Worm (Caenorhabditis elegans) whole organism, L1 larva: Measurements from ENCODE around the gene otpl-2.

Experiments
- C16A3.4 ChIP-seq: fragments of 150-350 bp; optimal IDR thresholded peaks from 2 replicates; lab custom pipeline; 2014; ENCODE audit warnings: missing biosample characterization, missing genetic modification characterization
- C34B4.2 ChIP-seq: sonication (generic microtip); optimal IDR thresholded peaks from 2 replicates; lab custom pipeline; 2017; ENCODE audit warnings: mild to moderate bottlenecking, missing genetic modification characterization, missing compliant biosample characterization
- F16B12.6 ChIP-seq: fragments of 150-350 bp; optimal IDR thresholded peaks from 2 replicates; lab custom pipeline; 2014; ENCODE audit warnings: missing biosample characterization, missing genetic modification characterization
- Y116A8C.19 ChIP-seq: sonication (generic microtip); optimal IDR thresholded peaks from 2 replicates; lab custom pipeline; 2016; ENCODE audit warnings: missing compliant biosample characterization, missing genetic modification characterization, borderline replicate concordance
- ama-1 ChIP-seq: fragments of 150-350 bp; optimal IDR thresholded peaks from 2 replicates; lab custom pipeline; 2014
- blmp-1 ChIP-seq: fragments of 150-350 bp; optimal IDR thresholded peaks from 2 replicates; lab custom pipeline; 2014; ENCODE audit warnings: missing biosample characterization, missing genetic modification characterization
- ceh-63 ChIP-seq: fragments of 200-800 bp; sonication (Bioruptor generic); optimal IDR thresholded peaks from 2 replicates; lab custom pipeline; 2018; ENCODE audit warnings: mild to moderate bottlenecking, missing genetic modification characterization, missing compliant biosample characterization
- ceh-8 ChIP-seq: fragments of 200-800 bp; sonication (Bioruptor generic); optimal IDR thresholded peaks from 2 replicates; lab custom pipeline; 2018; ENCODE audit warnings: mild to moderate bottlenecking, missing genetic modification characterization, moderate library complexity, missing compliant biosample characterization
- ceh-88 ChIP-seq: fragments of 200-800 bp; sonication (Bioruptor generic); IDR thresholded peaks from 2 replicates; pipeline ENCODE4 v1.3.6; 2022; ENCODE audit warnings: missing genetic modification characterization, missing compliant biosample characterization
- ceh-90 ChIP-seq: sonication (generic microtip); optimal IDR thresholded peaks from 2 replicates; lab custom pipeline; 2016; ENCODE audit warnings: missing genetic modification characterization, missing compliant biosample characterization
- dsc-1 ChIP-seq: sonication (generic microtip); optimal IDR thresholded peaks from 2 replicates; lab custom pipeline; 2016; ENCODE audit warnings: mild to moderate bottlenecking, missing genetic modification characterization, missing compliant biosample characterization
- efl-1 ChIP-seq, 4 experiments: fragments of 150-350 bp; optimal IDR thresholded peaks in 3 of 4; peaks in 1 of 4; 1 replicate in 1 of 4; 2 replicates in 3 of 4; lab custom pipeline; 2014; ENCODE audit warnings: missing biosample characterization in 2 of 4, missing genetic modification characterization in 2 of 4, missing genetic modification reagents in 2 of 4
- egl-27 ChIP-seq, 2 experiments: fragments of 150-350 bp in 1 of 2; sonication (generic microtip); optimal IDR thresholded peaks; 3 replicates each; lab custom pipeline; 2017 to 2018; ENCODE audit warnings: missing biosample characterization in 2 of 2, missing genetic modification characterization in 2 of 2, missing genetic modification reagents in 2 of 2
- elt-2 ChIP-seq: sonication (generic microtip); optimal IDR thresholded peaks from 2 replicates; lab custom pipeline; 2016; ENCODE audit warnings: missing genetic modification characterization, mild to moderate bottlenecking, inconsistent platforms, missing compliant biosample characterization, missing genetic modification reagents
- fkh-8 ChIP-seq: sonication (generic microtip); optimal IDR thresholded peaks from 2 replicates; lab custom pipeline; 2016; ENCODE audit warnings: mild to moderate bottlenecking, missing genetic modification characterization, missing compliant biosample characterization
- fos-1 ChIP-seq: fragments of 150-350 bp; optimal IDR thresholded peaks from 2 replicates; lab custom pipeline; 2014; ENCODE audit warnings: missing biosample characterization, missing genetic modification characterization
- hlh-17 ChIP-seq: fragments of 200-800 bp; sonication (Bioruptor generic); optimal IDR thresholded peaks from 2 replicates; lab custom pipeline; 2018; ENCODE audit warnings: missing genetic modification characterization, mild to moderate bottlenecking, missing compliant biosample characterization, moderate library complexity, borderline replicate concordance
- hlh-4 ChIP-seq: sonication (generic microtip); optimal IDR thresholded peaks from 2 replicates; lab custom pipeline; 2016; ENCODE audit warnings: mild to moderate bottlenecking, missing genetic modification characterization, missing compliant biosample characterization
- hpl-2 ChIP-seq: fragments of 150-350 bp; optimal IDR thresholded peaks from 2 replicates; lab custom pipeline; 2014; ENCODE audit warnings: missing biosample characterization, missing genetic modification reagents, missing genetic modification characterization
- lin-14 ChIP-seq: fragments of 200-800 bp; sonication (Bioruptor generic); optimal IDR thresholded peaks from 2 replicates; lab custom pipeline; 2018; ENCODE audit warnings: mild to moderate bottlenecking, missing genetic modification characterization, moderate library complexity, missing compliant biosample characterization
- lin-35 ChIP-seq, 2 experiments: fragments of 150-350 bp; optimal IDR thresholded peaks; 2 replicates each; lab custom pipeline; 2014; ENCODE audit warnings: missing biosample characterization in 2 of 2, missing genetic modification characterization in 2 of 2, missing genetic modification reagents in 2 of 2
- lir-3 ChIP-seq: sonication (generic microtip); optimal IDR thresholded peaks from 2 replicates; lab custom pipeline; 2016; ENCODE audit warnings: mild to moderate bottlenecking, missing genetic modification characterization, moderate library complexity, missing compliant biosample characterization; ENCODE audit not compliant: poor library complexity
- mab-9 ChIP-seq: fragments of 200-800 bp; sonication (Bioruptor generic); IDR thresholded peaks from 2 replicates; pipeline ENCODE4 v1.3.6; 2022; ENCODE audit warnings: missing genetic modification reagents, missing genetic modification characterization, missing compliant biosample characterization
- mef-2 ChIP-seq: fragments of 150-350 bp; optimal IDR thresholded peaks from 2 replicates; lab custom pipeline; 2014; ENCODE audit warnings: missing biosample characterization, missing genetic modification characterization
- nhr-19 ChIP-seq: fragments of 200-800 bp; sonication (Bioruptor generic); conservative IDR thresholded peaks from 2 replicates; pipeline ENCODE4 v1.3.6; 2022; ENCODE audit warnings: missing genetic modification characterization, missing compliant biosample characterization
- nhr-20 ChIP-seq: sonication (generic microtip); optimal IDR thresholded peaks from 2 replicates; lab custom pipeline; 2016; ENCODE audit warnings: mild to moderate bottlenecking, missing genetic modification characterization, missing compliant biosample characterization
- nhr-47 ChIP-seq: sonication (generic microtip); optimal IDR thresholded peaks from 2 replicates; lab custom pipeline; 2016; ENCODE audit warnings: mild to moderate bottlenecking, missing genetic modification characterization, moderate library complexity, missing compliant biosample characterization
- nhr-71 ChIP-seq: sonication (generic microtip); optimal IDR thresholded peaks from 2 replicates; lab custom pipeline; 2016; ENCODE audit warnings: mild to moderate bottlenecking, missing genetic modification characterization, moderate library complexity, missing compliant biosample characterization
- nhr-76 ChIP-seq: sonication (generic microtip); optimal IDR thresholded peaks from 2 replicates; lab custom pipeline; 2017; ENCODE audit warnings: missing biosample characterization, missing genetic modification characterization
- nhr-90 ChIP-seq: sonication (generic microtip); optimal IDR thresholded peaks from 2 replicates; lab custom pipeline; 2016; ENCODE audit warnings: mild to moderate bottlenecking, missing genetic modification characterization, missing compliant biosample characterization; ENCODE audit not compliant: poor library complexity
- pqm-1 ChIP-seq: sonication (generic microtip); optimal IDR thresholded peaks from 3 replicates; lab custom pipeline; 2017; ENCODE audit warnings: missing biosample characterization, missing genetic modification characterization
- rnt-1 ChIP-seq: sonication (generic microtip); optimal IDR thresholded peaks from 2 replicates; lab custom pipeline; 2016; ENCODE audit warnings: mild to moderate bottlenecking, missing genetic modification characterization, moderate library complexity, missing compliant biosample characterization
- skn-1 ChIP-seq: fragments of 150-350 bp; optimal IDR thresholded peaks from 2 replicates; lab custom pipeline; 2014; ENCODE audit warnings: missing biosample characterization, missing genetic modification characterization
- snpc-4 ChIP-seq: fragments of 150-350 bp; optimal IDR thresholded peaks from 2 replicates; lab custom pipeline; 2014; ENCODE audit warnings: missing biosample characterization, missing genetic modification characterization
- swsn-7 ChIP-seq: sonication (generic microtip); optimal IDR thresholded peaks from 2 replicates; lab custom pipeline; 2016; ENCODE audit warnings: missing genetic modification characterization, missing compliant biosample characterization
- unc-98 ChIP-seq: fragments of 200-800 bp; sonication (Bioruptor generic); IDR thresholded peaks from 2 replicates; pipeline ENCODE4 v1.3.6; 2022; ENCODE audit warnings: missing genetic modification characterization, missing compliant biosample characterization
- xbp-1 ChIP-seq: sonication (generic microtip); optimal IDR thresholded peaks from 2 replicates; lab custom pipeline; 2016; ENCODE audit warnings: missing genetic modification characterization, missing compliant biosample characterization
- zag-1 ChIP-seq: fragments of 150-350 bp; optimal IDR thresholded peaks from 2 replicates; lab custom pipeline; 2014; ENCODE audit warnings: missing biosample characterization, missing genetic modification characterization
- zip-4 ChIP-seq: fragments of 200-800 bp; sonication (Bioruptor generic); optimal IDR thresholded peaks from 2 replicates; lab custom pipeline; 2018; ENCODE audit warnings: mild to moderate bottlenecking, missing genetic modification characterization, moderate library complexity, missing compliant biosample characterization

The otpl-2 gene

DNA sequence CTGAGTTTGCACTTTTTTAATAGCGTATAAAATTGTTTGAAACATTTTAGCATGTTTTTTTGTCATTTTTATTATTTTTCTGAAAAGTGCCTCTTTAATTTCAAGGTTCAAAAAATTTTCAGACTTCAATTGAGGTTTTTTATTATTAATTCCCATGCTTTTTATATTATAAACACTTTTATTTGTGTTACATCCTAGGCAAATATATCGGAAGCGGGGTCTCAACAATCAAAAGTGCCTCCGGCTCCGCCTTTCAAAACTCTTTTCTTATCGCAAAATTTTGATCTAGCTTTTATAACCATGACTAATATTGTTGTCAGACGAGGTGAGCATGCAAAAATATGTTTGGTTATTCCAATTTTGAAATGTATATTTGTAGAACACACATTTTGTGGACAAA lies at the start of gene otpl-2:
TSS of gene otpl-2 (plus strand) at position 301 of the 400 bp plus-strand sequence.
- no peak for TF ChIP-seq fos-1 (tag; lab: Kevin White, UChicago)
- TF ChIP-seq dsc-1 (tag; lab: Kevin White, UChicago) = no peak
- no peak for TF ChIP-seq nhr-90 (tag; lab: Kevin White, UChicago)
- no peak for TF ChIP-seq swsn-7 (tag; lab: Kevin White, UChicago)
- TF ChIP-seq zag-1 (tag; lab: Kevin White, UChicago) = no peak

DNA sequence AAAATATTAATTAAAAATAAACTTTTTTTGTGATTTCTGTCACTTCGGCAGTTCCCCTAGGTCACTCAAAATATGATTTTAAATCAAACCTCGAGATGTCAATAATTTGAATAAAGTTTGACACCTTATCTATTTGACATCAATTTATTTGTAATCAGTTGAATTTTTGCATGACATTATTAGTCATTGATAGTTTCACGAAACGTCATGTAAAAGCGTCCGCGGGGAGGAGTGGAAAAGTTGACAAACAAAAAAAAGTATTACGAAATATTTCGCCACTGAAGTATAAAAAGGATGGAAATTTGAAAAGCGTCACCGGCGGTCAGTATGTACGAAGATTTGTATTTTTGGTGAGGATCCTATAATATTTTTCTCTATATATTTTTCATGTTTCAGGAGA lies 48.8 kb upstream of the otpl-2 start, which contains the start of gene K09D9.1:
TSS of gene K09D9.1 (plus strand) at position 271 of the 400 bp plus-strand sequence.
- TF ChIP-seq zip-4 (GFP tag; lab: Kevin White, UChicago) (peak; percentile 73), skn-1 (tag; lab: Kevin White, UChicago) (peak; percentile 53), elt-2 (tag; lab: Kevin White, UChicago) (peak; percentile 74), nhr-71 (no peak)
- TF ChIP-seq, all 84 proteins: peak for 3

DNA sequence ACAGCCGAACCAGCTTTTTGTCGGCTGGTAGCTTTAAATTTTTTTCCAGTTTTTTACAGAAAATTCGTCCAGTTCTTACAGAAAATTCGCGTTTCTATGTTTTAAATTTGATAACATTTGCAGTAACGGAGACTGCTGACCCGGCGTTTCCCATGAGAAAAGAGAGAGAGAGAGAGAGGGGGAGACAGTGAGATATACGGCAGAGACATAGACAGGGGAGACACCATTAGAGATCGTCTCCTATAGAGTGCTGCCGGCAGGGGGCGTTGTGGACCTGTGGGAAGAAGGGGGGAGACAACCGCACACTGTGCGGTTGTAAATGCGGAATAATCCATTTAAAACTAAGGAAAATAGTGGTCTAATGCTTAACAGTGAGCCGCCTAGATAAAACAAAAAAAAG lies 43.9 kb upstream of the otpl-2 start:
- TF ChIP-seq efl-1 (optimal IDR thresholded peaks at IDR 0.05; lab: Kevin White, UChicago) (peak; percentile 19 to 26), efl-1 (GFP tag; optimal IDR thresholded peaks at IDR 0.05 in 1 of 2; lab: Kevin White, UChicago) (peak in 1 of 2 experiments; percentile 93), rnt-1 (tag; lab: Kevin White, UChicago) (peak; percentile 27), ceh-90 (no peak), lin-35 (GFP tag; optimal IDR thresholded peaks at IDR 0.05; lab: Kevin White, UChicago) (peak in 1 of 2 experiments; percentile 11), nhr-20 (tag; lab: Kevin White, UChicago) (peak; percentile 12), lin-14 (no peak), elt-2 (tag; lab: Kevin White, UChicago) (peak; percentile 12)
- TF ChIP-seq, all 84 proteins: peak for 5

ce11 chrV:4031319-4031718 lies 42.2 kb upstream of the otpl-2 start, which contains the start of gene cyp-35A4:
Gene cyp-35A4, plus strand, starts transcription at chrV:4031619.
- TF ChIP-seq mab-9 (GFP tag; lab: Robert Waterston, UW) (no peak), blmp-1 (tag; lab: Kevin White, UChicago) (no peak), C16A3.4 (no peak), egl-27 (tag; optimal IDR thresholded peaks at IDR 0.05; lab: Kevin White, UChicago) (no peak), pqm-1 (tag; lab: Kevin White, UChicago) (no peak), ama-1 (lab: Kevin White, UChicago) (no peak), lir-3 (tag; lab: Kevin White, UChicago) (no peak), zag-1 (tag; lab: Kevin White, UChicago) (no peak), nhr-76 (tag; lab: Kevin White, UChicago) (no peak), hlh-4 (tag; lab: Kevin White, UChicago) (no peak), mef-2 (tag; lab: Kevin White, UChicago) (no peak), fkh-8 (no peak), Y116A8C.19 (tag; lab: Kevin White, UChicago) (no peak), hlh-17 (GFP tag; lab: Kevin White, UChicago) (no peak), ceh-63 (GFP tag; lab: Kevin White, UChicago) (no peak), xbp-1 (no peak), nhr-19 (GFP tag; lab: Robert Waterston, UW) (no peak), ceh-88 (GFP tag; lab: Robert Waterston, UW) (no peak), F16B12.6 (tag; lab: Kevin White, UChicago) (no peak)

ce11 chrV:4034303-4034702 lies 39.3 kb upstream of the otpl-2 start, which contains the start of gene C49G7.7:
Gene C49G7.7, plus strand, starts transcription at chrV:4034476.
- TF ChIP-seq ceh-8 (no peak), nhr-19 (GFP tag; lab: Robert Waterston, UW) (no peak), swsn-7 (tag; lab: Kevin White, UChicago) (no peak), C34B4.2 (tag; lab: Kevin White, UChicago) (no peak), unc-98 (GFP tag; lab: Robert Waterston, UW) (no peak), nhr-90 (tag; lab: Kevin White, UChicago) (no peak), xbp-1 (no peak), nhr-47 (tag; lab: Kevin White, UChicago) (no peak), snpc-4 (tag; lab: Kevin White, UChicago) (no peak), hpl-2 (no peak)
